Fruit fly (Drosophila melanogaster) whole organism, wandering third instar larva: ENCODE results near the gene comm3.

Experiments used
- CG32264 ChIP-seq: fragments of 200-800 bp; sonication (Bioruptor generic); optimal IDR thresholded peaks from 2 replicates; lab custom pipeline; 2016; ENCODE audit warnings: missing biosample characterization, missing genetic modification characterization
- CG9705 ChIP-seq: fragments of 200-800 bp; sonication (Bioruptor generic); optimal IDR thresholded peaks from 2 replicates; lab custom pipeline; 2018; ENCODE audit warnings: missing biosample characterization, mild to moderate bottlenecking, missing genetic modification characterization
- CrebA ChIP-seq: fragments of 200-800 bp; sonication (Bioruptor generic); optimal IDR thresholded peaks from 2 replicates; lab custom pipeline; 2016; ENCODE audit warnings: missing biosample characterization, mild to moderate bottlenecking, missing genetic modification characterization, borderline replicate concordance
- Dfd ChIP-seq: fragments of >200 bp; optimal IDR thresholded peaks from 2 replicates; lab custom pipeline; 2017; ENCODE audit warnings: missing biosample characterization, missing genetic modification characterization
- Dif ChIP-seq: fragments of 200-275, 200-300 bp; sonication (Bioruptor generic); optimal IDR thresholded peaks from 2 replicates; lab custom pipeline; 2018; ENCODE audit warnings: missing biosample characterization, missing genetic modification characterization; ENCODE audit not compliant: partially characterized antibody
- HLH106 ChIP-seq: fragments of 200-800 bp; optimal IDR thresholded peaks from 3 replicates; lab custom pipeline; 2019; ENCODE audit warnings: missing biosample characterization, mild to moderate bottlenecking, missing genetic modification characterization, moderate library complexity
- Hnf4 ChIP-seq: fragments of 200-800 bp; sonication (Bioruptor generic); optimal IDR thresholded peaks from 2 replicates; lab custom pipeline; 2016; ENCODE audit warnings: missing biosample characterization, mild to moderate bottlenecking, missing genetic modification characterization
- Hr78 ChIP-seq: fragments of >200 bp; optimal IDR thresholded peaks from 2 replicates; lab custom pipeline; 2017; ENCODE audit warnings: missing biosample characterization, missing genetic modification characterization
- Hr83 ChIP-seq: fragments of 200-300 bp; sonication (Bioruptor generic); optimal IDR thresholded peaks from 2 replicates; lab custom pipeline; 2016; ENCODE audit warnings: missing biosample characterization, mild to moderate bottlenecking, missing genetic modification characterization, moderate library complexity; ENCODE audit not compliant: poor library complexity, severe bottlenecking
- Jra ChIP-seq: sonication (Bioruptor generic); optimal IDR thresholded peaks from 2 replicates; lab custom pipeline; 2016; ENCODE audit warnings: missing biosample characterization, missing genetic modification characterization
- N ChIP-seq: fragments of >200 bp; optimal IDR thresholded peaks from 2 replicates; lab custom pipeline; 2018; ENCODE audit warnings: missing biosample characterization, missing external identifiers, missing genetic modification characterization
- OdsH ChIP-seq: fragments of 200-800 bp; sonication (Bioruptor generic); optimal IDR thresholded peaks from 2 replicates; lab custom pipeline; 2016; ENCODE audit warnings: missing biosample characterization, mild to moderate bottlenecking, missing genetic modification characterization
- Rel ChIP-seq, 2 experiments: fragments of 200-800 bp; sonication (Bioruptor generic) in 1 of 2; optimal IDR thresholded peaks; 2 replicates in 1 of 2; 3 replicates in 1 of 2; lab custom pipeline; 2016 to 2019; ENCODE audit warnings: mild to moderate bottlenecking in 2 of 2, missing biosample characterization in 2 of 2, missing genetic modification characterization in 2 of 2, moderate library complexity in 1 of 2
- Vsx2 ChIP-seq: fragments of 200-300, 225-300 bp; sonication (Bioruptor generic); optimal IDR thresholded peaks from 2 replicates; lab custom pipeline; 2018; ENCODE audit warnings: missing biosample characterization, missing genetic modification characterization; ENCODE audit not compliant: partially characterized antibody
- br ChIP-seq: fragments of 200-800 bp; sonication (Bioruptor generic); optimal IDR thresholded peaks from 2 replicates; lab custom pipeline; 2016; ENCODE audit warnings: missing biosample characterization, missing genetic modification characterization
- brk ChIP-seq: fragments of 200-800 bp; sonication (Bioruptor generic); optimal IDR thresholded peaks from 2 replicates; lab custom pipeline; 2016; ENCODE audit warnings: missing biosample characterization, mild to moderate bottlenecking, missing genetic modification characterization
- dl ChIP-seq, 2 experiments: fragments of 175-275, 200-275 bp in 1 of 2; fragments of 200-275 bp in 1 of 2; sonication (Bioruptor generic); optimal IDR thresholded peaks; lab custom pipeline; 2018; ENCODE audit warnings: mild to moderate bottlenecking in 2 of 2, missing biosample characterization in 2 of 2, missing genetic modification characterization in 2 of 2, moderate library complexity in 2 of 2; ENCODE audit not compliant: partially characterized antibody in 2 of 2, insufficient read depth in 1 of 2
- dmrt93B ChIP-seq: fragments of 200-800 bp; sonication (Bioruptor generic); optimal IDR thresholded peaks from 2 replicates; lab custom pipeline; 2018; ENCODE audit warnings: missing biosample characterization, mild to moderate bottlenecking, missing genetic modification characterization
- dsf ChIP-seq: sonication (Bioruptor generic); optimal IDR thresholded peaks from 2 replicates; lab custom pipeline; 2016; ENCODE audit warnings: missing biosample characterization, missing genetic modification characterization, borderline replicate concordance
- ey ChIP-seq: fragments of 200-800 bp; sonication (Bioruptor generic); optimal IDR thresholded peaks from 2 replicates; lab custom pipeline; 2016; ENCODE audit warnings: missing biosample characterization, missing genetic modification characterization
- fru ChIP-seq: fragments of 200-800 bp; sonication (Bioruptor generic); optimal IDR thresholded peaks from 3 replicates; lab custom pipeline; 2016; ENCODE audit warnings: missing biosample characterization, mild to moderate bottlenecking, missing genetic modification characterization
- h ChIP-seq: fragments of 200-800 bp; sonication (Bioruptor generic); optimal IDR thresholded peaks from 3 replicates; lab custom pipeline; 2016; ENCODE audit warnings: missing biosample characterization, mild to moderate bottlenecking, missing genetic modification characterization
- jim ChIP-seq: fragments of 175-275, 200-325 bp; sonication (Bioruptor generic); optimal IDR thresholded peaks from 2 replicates; lab custom pipeline; 2016; ENCODE audit warnings: missing biosample characterization, mild to moderate bottlenecking, missing genetic modification characterization
- pan ChIP-seq: fragments of >200 bp; optimal IDR thresholded peaks from 2 replicates; lab custom pipeline; 2017
- psq ChIP-seq: fragments of 200-800 bp; sonication (Bioruptor generic); optimal IDR thresholded peaks from 3 replicates; lab custom pipeline; 2017; ENCODE audit warnings: missing biosample characterization, mild to moderate bottlenecking, missing genetic modification characterization, moderate library complexity
- sage ChIP-seq: fragments of 200-800 bp; sonication (Bioruptor generic); optimal IDR thresholded peaks from 2 replicates; lab custom pipeline; 2016; ENCODE audit warnings: missing biosample characterization, mild to moderate bottlenecking, missing genetic modification characterization
- sv ChIP-seq: fragments of 200-800 bp; sonication (Bioruptor generic); optimal IDR thresholded peaks from 3 replicates; lab custom pipeline; 2016; ENCODE audit warnings: missing biosample characterization, missing genetic modification characterization
- tai ChIP-seq: sonication (Bioruptor generic); optimal IDR thresholded peaks from 2 replicates; lab custom pipeline; 2016; ENCODE audit warnings: missing biosample characterization, missing genetic modification characterization
- usp ChIP-seq: fragments of >200 bp; optimal IDR thresholded peaks from 2 replicates; lab custom pipeline; 2017; ENCODE audit warnings: missing biosample characterization, missing genetic modification characterization
- woc ChIP-seq: sonication (Bioruptor generic); optimal IDR thresholded peaks from 2 replicates; lab custom pipeline; 2016; ENCODE audit warnings: missing biosample characterization, mild to moderate bottlenecking, missing genetic modification characterization

comm3 gene

DNA sequence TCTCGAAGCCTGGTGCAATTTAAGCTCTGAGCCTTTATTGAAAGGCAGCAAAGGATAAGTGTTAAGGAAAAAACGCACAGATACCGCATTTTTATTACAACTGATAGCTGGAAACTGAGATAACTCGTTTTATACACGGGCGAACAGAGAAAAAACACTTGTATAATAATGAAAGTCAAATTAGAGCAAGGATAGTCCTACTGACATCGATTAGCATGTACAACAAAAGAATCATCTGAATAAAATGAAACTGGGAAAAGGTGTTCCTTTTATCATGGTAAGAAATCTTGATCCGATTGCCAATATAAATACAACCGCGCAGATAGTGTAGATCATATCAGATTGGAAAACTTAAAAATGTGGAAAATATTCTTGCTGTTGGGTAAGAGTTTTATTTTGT, 13.4 kb upstream of the comm3 start, which contains the start of the genes Eig71Ej and Eig71Ek:
Eig71Ej (minus strand) TSS at position 101 of the 400 bp plus-strand sequence.
Eig71Ek (plus strand) TSS at position 334 of the 400 bp plus-strand sequence.
- TF ChIP-seq sv (GFP tag; lab: Kevin White, UChicago) (no peak), jim (GFP tag; lab: Kevin White, UChicago) (no peak), CG9705 (no peak), Hr78 (GFP tag; lab: Kevin White, UChicago) (no peak), usp (GFP tag; lab: Kevin White, UChicago) (no peak), OdsH (GFP tag; lab: Kevin White, UChicago) (no peak), fru (GFP tag; lab: Kevin White, UChicago) (no peak), N (GFP tag; lab: Kevin White, UChicago) (no peak)

dm6 chr3L:15659341-15659740, 11.8 kb upstream of the comm3 start, which contains the start of the genes Eig71Eh and Eig71Ei:
Eig71Eh (minus strand) TSS chr3L:15659441.
Eig71Ei (plus strand) TSS chr3L:15659707.
- TF ChIP-seq Jra (GFP tag; lab: Kevin White, UChicago) (no peak), Rel (GFP tag; optimal IDR thresholded peaks at IDR 0.05; lab: Kevin White, UChicago) (no peak), Rel (tag; optimal IDR thresholded peaks at IDR 0.05; lab: Kevin White, UChicago) (no peak), woc (GFP tag; lab: Kevin White, UChicago) (no peak), pan (lab: Kevin White, UChicago) (no peak), N (GFP tag; lab: Kevin White, UChicago) (no peak)

- TF ChIP-seq HLH106 (tag; lab: Kevin White, UChicago) (no peak), dsf (GFP tag; lab: Kevin White, UChicago) (no peak), woc (GFP tag; lab: Kevin White, UChicago) (no peak), tai (GFP tag; lab: Kevin White, UChicago) (no peak), dl (GFP tag; optimal IDR thresholded peaks at IDR 0.05; lab: Kevin White, UChicago; ENCODE audit: insufficient read depth in 1 of 2, partially characterized antibody in 2 of 2) (no peak), Hnf4 (no peak), psq (no peak), br (GFP tag; lab: Kevin White, UChicago) (no peak), brk (no peak), pan (lab: Kevin White, UChicago) (no peak), CrebA (GFP tag; lab: Kevin White, UChicago) (no peak), CG32264 (GFP tag; lab: Kevin White, UChicago) (no peak), sv (GFP tag; lab: Kevin White, UChicago) (no peak), ey (GFP tag; lab: Kevin White, UChicago) (no peak), OdsH (GFP tag; lab: Kevin White, UChicago) (no peak)
Observed at dm6 chr3L:15657290-15657689, 9.7 kb upstream of the comm3 start, which contains the start of the genes Eig71Ef and Eig71Eg. Eig71Ef (minus strand) TSS chr3L:15657390. Eig71Eg (plus strand) TSS chr3L:15657628.

- TF ChIP-seq Hr83 = peak; percentile 10
- TF ChIP-seq Vsx2 (GFP tag; lab: Kevin White, UChicago) = no peak
Observed at dm6 chr3L:15655910-15656309, 8.3 kb upstream of the comm3 start, which contains the start of gene Eig71Ee. Eig71Ee (minus strand) TSS chr3L:15656010.

DNA sequence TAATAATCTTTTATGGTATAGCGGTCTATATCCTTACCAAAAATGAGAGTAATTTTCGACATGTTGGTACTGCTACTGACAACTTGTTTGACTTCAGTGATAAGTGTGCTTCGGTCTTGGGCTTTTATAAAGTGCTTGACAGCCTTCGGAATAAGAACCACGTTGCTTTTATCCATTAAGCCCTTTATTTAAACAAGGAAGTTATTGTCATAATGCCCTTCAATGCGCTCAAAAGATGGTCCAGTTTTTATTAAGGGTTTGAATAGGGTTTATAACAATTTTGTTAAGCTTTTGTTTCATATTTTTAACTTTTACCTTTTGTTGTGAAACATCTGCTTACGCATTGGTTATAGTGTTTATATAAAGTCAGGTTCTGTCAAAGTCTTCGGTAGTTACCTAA, 4.6 kb upstream of the comm3 start, which contains the start of the genes Eig71Ec and Eig71Ed:
Eig71Ec (minus strand) TSS at position 101 of the 400 bp plus-strand sequence.
Eig71Ed (plus strand) TSS at position 384 of the 400 bp plus-strand sequence.
- TF ChIP-seq jim (GFP tag; lab: Kevin White, UChicago) = no peak
- TF ChIP-seq h = no peak
- no peak for TF ChIP-seq Hr78 (GFP tag; lab: Kevin White, UChicago)
- TF ChIP-seq pan (lab: Kevin White, UChicago) = no peak
- TF ChIP-seq Dfd (GFP tag; lab: Kevin White, UChicago) = no peak
- TF ChIP-seq sage (GFP tag; lab: Kevin White, UChicago) = no peak
- no peak for TF ChIP-seq Vsx2 (GFP tag; lab: Kevin White, UChicago)
- TF ChIP-seq N (GFP tag; lab: Kevin White, UChicago) = no peak
- TF ChIP-seq CG32264 (GFP tag; lab: Kevin White, UChicago) = no peak
- no peak for TF ChIP-seq CG9705
- TF ChIP-seq dmrt93B (GFP tag; lab: Kevin White, UChicago) = no peak
- no peak for TF ChIP-seq fru (GFP tag; lab: Kevin White, UChicago)
- TF ChIP-seq woc (GFP tag; lab: Kevin White, UChicago) = no peak
- no peak for TF ChIP-seq Dif
- no peak for TF ChIP-seq psq
- TF ChIP-seq sv (GFP tag; lab: Kevin White, UChicago) = no peak
- TF ChIP-seq Hnf4 = no peak
- no peak for TF ChIP-seq ey (GFP tag; lab: Kevin White, UChicago)
- TF ChIP-seq HLH106 (tag; lab: Kevin White, UChicago) = no peak
- TF ChIP-seq br (GFP tag; lab: Kevin White, UChicago) = no peak
